Worm (Caenorhabditis elegans) whole organism, early embryonic: Measurements from ENCODE around the gene F16B4.7.

Experiments
- B0310.2 ChIP-seq: sonication (generic microtip); optimal IDR thresholded peaks from 2 replicates; lab custom pipeline; 2016; ENCODE audit warnings: mild to moderate bottlenecking, missing genetic modification characterization, missing compliant biosample characterization
- F13C5.2 ChIP-seq: sonication (generic microtip); optimal IDR thresholded peaks from 2 replicates; lab custom pipeline; 2017; ENCODE audit warnings: mild to moderate bottlenecking, missing genetic modification characterization, inconsistent platforms, missing compliant biosample characterization
- aly-1 ChIP-seq: sonication (generic microtip); optimal IDR thresholded peaks from 2 replicates; lab custom pipeline; 2016; ENCODE audit warnings: missing genetic modification characterization, missing compliant biosample characterization
- ama-1 ChIP-seq: fragments of 150-350 bp; optimal IDR thresholded peaks from 2 replicates; lab custom pipeline; 2014
- ceh-13 ChIP-seq: fragments of 200-800 bp; sonication (Bioruptor generic); optimal IDR thresholded peaks from 2 replicates; lab custom pipeline; 2018; ENCODE audit warnings: mild to moderate bottlenecking, missing genetic modification characterization, missing compliant biosample characterization
- ceh-36 ChIP-seq: sonication (generic microtip); optimal IDR thresholded peaks from 2 replicates; lab custom pipeline; 2016; ENCODE audit warnings: missing genetic modification characterization, inconsistent platforms, missing compliant biosample characterization
- ets-7 ChIP-seq: sonication (generic microtip); optimal IDR thresholded peaks from 2 replicates; lab custom pipeline; 2016; ENCODE audit warnings: missing genotype, missing genetic modification characterization, missing compliant biosample characterization
- flt-1 ChIP-seq: fragments of 200-800 bp; sonication (Bioruptor generic); IDR thresholded peaks from 2 replicates; pipeline ENCODE4 v1.3.6; 2022; ENCODE audit warnings: missing genetic modification characterization, missing compliant biosample characterization
- hmbx-1 ChIP-seq: sonication (generic microtip); optimal IDR thresholded peaks from 2 replicates; lab custom pipeline; 2016; ENCODE audit warnings: mild to moderate bottlenecking, missing genetic modification characterization, missing compliant biosample characterization
- hmg-4 ChIP-seq: fragments of 200-800 bp; sonication (Bioruptor generic); optimal IDR thresholded peaks from 2 replicates; lab custom pipeline; 2018; ENCODE audit warnings: mild to moderate bottlenecking, missing genetic modification characterization, missing compliant biosample characterization
- scrt-1 ChIP-seq: fragments of 200-800 bp; sonication (Bioruptor generic); IDR thresholded peaks from 2 replicates; pipeline ENCODE4 v1.3.6; 2022; ENCODE audit warnings: missing genetic modification characterization, missing compliant biosample characterization
- sea-1 ChIP-seq: fragments of 200-800 bp; sonication (Bioruptor generic); conservative IDR thresholded peaks from 2 replicates; pipeline ENCODE4 v1.3.6; 2022; ENCODE audit warnings: missing genetic modification characterization, missing compliant biosample characterization
- tbx-11 ChIP-seq: fragments of 200-800 bp; sonication (Bioruptor generic); IDR thresholded peaks from 2 replicates; pipeline ENCODE4 v1.3.6; 2022; ENCODE audit warnings: missing genetic modification characterization, missing compliant biosample characterization
- tra-4 ChIP-seq: sonication (generic microtip); optimal IDR thresholded peaks from 2 replicates; lab custom pipeline; 2017; ENCODE audit warnings: missing genetic modification characterization, missing compliant biosample characterization

DNA sequence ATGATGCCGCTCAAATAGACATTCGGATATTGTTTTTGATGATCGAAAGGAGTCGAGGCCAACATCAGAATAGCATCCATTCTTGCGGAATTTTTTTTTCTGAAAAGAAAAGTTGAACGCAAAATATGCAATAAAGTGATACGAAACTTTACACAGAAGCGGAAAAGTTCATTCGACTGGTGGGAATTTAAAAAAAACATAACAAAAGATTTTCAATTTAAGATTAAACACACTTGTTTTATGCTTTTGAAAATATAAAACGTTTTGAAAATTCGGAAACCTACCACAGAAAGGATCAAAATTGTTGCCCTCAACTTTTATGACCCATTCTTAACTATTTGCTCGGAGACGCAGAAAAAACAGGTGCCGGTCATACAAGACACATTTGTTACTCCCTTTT lies 48.5 kb upstream of the F16B4.7 start, which contains the start of gene K02H11.9:
- TF ChIP-seq ceh-36 (tag; lab: Kevin White, UChicago) (no peak), flt-1 (GFP tag; lab: Robert Waterston, UW) (no peak), tra-4 (no peak), sea-1 (GFP tag; lab: Robert Waterston, UW) (no peak), ama-1 (lab: Kevin White, UChicago) (no peak), hmg-4 (GFP tag; lab: Kevin White, UChicago) (no peak), B0310.2 (tag; lab: Kevin White, UChicago) (no peak), ets-7 (tag; lab: Kevin White, UChicago) (no peak), aly-1 (tag; lab: Kevin White, UChicago) (no peak), tbx-11 (no peak), hmbx-1 (tag; lab: Kevin White, UChicago) (no peak), ceh-13 (GFP tag; lab: Kevin White, UChicago) (no peak), F13C5.2 (no peak), scrt-1 (no peak)
